Fruit fly (Drosophila melanogaster) Kc167 (cell line): ENCODE data around the gene Rab3-GEF.

Experiments
- Myc ChIP-seq: fragments of >200 bp; optimal IDR thresholded peaks from 2 replicates; lab custom pipeline; 2017; ENCODE audit warnings: missing external identifiers
- Sin3A ChIP-seq: fragments of >200 bp; optimal IDR thresholded peaks from 2 replicates; lab custom pipeline; 2018; ENCODE audit warnings: missing external identifiers
- h ChIP-seq: fragments of >200 bp; optimal IDR thresholded peaks from 3 replicates; lab custom pipeline; 2018; ENCODE audit warnings: missing external identifiers
- insv ChIP-seq: fragments of >200 bp; optimal IDR thresholded peaks from 3 replicates; lab custom pipeline; 2018; ENCODE audit warnings: missing external identifiers
- psq ChIP-seq: fragments of >200 bp; optimal IDR thresholded peaks from 2 replicates; lab custom pipeline; 2017; ENCODE audit warnings: missing external identifiers
- ttk ChIP-seq: sonication (Bioruptor generic); optimal IDR thresholded peaks from 2 replicates; lab custom pipeline; 2017; ENCODE audit warnings: missing external identifiers

The Rab3-GEF gene

dm6 chrX:15162941-15163340 is 73.5 kb downstream of the Rab3-GEF start, which contains the start of gene CG9095:
Gene CG9095, minus strand, starts transcription at chrX:15163225.
- TF ChIP-seq insv (lab: Kevin White, UChicago), result no peak
- no peak for TF ChIP-seq Sin3A (lab: Kevin White, UChicago)
- TF ChIP-seq ttk (lab: Kevin White, UChicago), result no peak
- no peak for TF ChIP-seq psq (lab: Kevin White, UChicago)
- no peak for TF ChIP-seq h (lab: Kevin White, UChicago)
- TF ChIP-seq Myc, result no peak
